Fruit fly (Drosophila melanogaster): ENCODE data around the gene Acn.

Acn gene

dm6 chr2L:19011895-19012645 lies 33.1 kb upstream of the Acn start (continued):
- TF ChIP-seq CG9139 (GFP tag; optimal IDR thresholded peaks at IDR 0.05) (peak; percentile 30), CG3032 (tag; optimal IDR thresholded peaks at IDR 0.05) (peak; percentile 76), Hr38 (GFP tag; optimal IDR thresholded peaks at IDR 0.05) (no peak), dsx (GFP tag; optimal IDR thresholded peaks at IDR 0.05; ENCODE audit: poor library complexity, severe bottlenecking) (peak; percentile 70), CG10631 (GFP tag; optimal IDR thresholded peaks at IDR 0.05) (peak; percentile 73), Lpt (GFP tag; optimal IDR thresholded peaks at IDR 0.05) (peak; percentile 8), eg (GFP tag; IDR thresholded peaks at IDR 0.05) (peak; percentile 78), topi (GFP tag; optimal IDR thresholded peaks at IDR 0.05) (peak; percentile 69), CG6792 (GFP tag; optimal IDR thresholded peaks at IDR 0.05) (peak; percentile 75)

dm6 chr2L:19012776-19013328 lies 32.3 kb upstream of the Acn start:
- no peak for TF ChIP-seq CG11762 (GFP tag; optimal IDR thresholded peaks at IDR 0.05; ENCODE audit: insufficient read depth)
- TF ChIP-seq achi (GFP tag; optimal IDR thresholded peaks at IDR 0.05) = no peak
- peak; percentile 9 for TF ChIP-seq svp (GFP tag)

- TF ChIP-seq OdsH (GFP tag; optimal IDR thresholded peaks at IDR 0.05) (peak; percentile 52), CG6276 (GFP tag; optimal IDR thresholded peaks at IDR 0.05) (peak; percentile 39), fkh (GFP tag; optimal IDR thresholded peaks at IDR 0.05) (peak; percentile 23), vri (GFP tag; optimal IDR thresholded peaks at IDR 0.05) (no peak), CG32006 (GFP tag; optimal IDR thresholded peaks at IDR 0.05) (peak; percentile 58), CG34406 (GFP tag; optimal IDR thresholded peaks at IDR 0.05) (peak; percentile 19), Hr39 (GFP tag; optimal IDR thresholded peaks at IDR 0.05) (no peak), CG11902 (GFP tag; optimal IDR thresholded peaks at IDR 0.05) (no peak), svp (GFP tag) (peak; percentile 73), dac (GFP tag; optimal IDR thresholded peaks at IDR 0.05) (no peak), CG3032 (tag; optimal IDR thresholded peaks at IDR 0.05) (peak; percentile 66), Eip93F (GFP tag; optimal IDR thresholded peaks at IDR 0.05) (no peak), Hr38 (GFP tag; optimal IDR thresholded peaks at IDR 0.05) (no peak), CG16779 (tag; optimal IDR thresholded peaks at IDR 0.05) (peak; percentile 10), Met (GFP tag; optimal IDR thresholded peaks at IDR 0.05) (peak; percentile 11), cyc (GFP tag; optimal IDR thresholded peaks at IDR 0.05) (peak; percentile 11), Smox (GFP tag; optimal IDR thresholded peaks at IDR 0.05) (peak; percentile 28), CG11762 (GFP tag; optimal IDR thresholded peaks at IDR 0.05; ENCODE audit: insufficient read depth) (peak; percentile 28), achi (GFP tag; optimal IDR thresholded peaks at IDR 0.05) (peak; percentile 38), CG6808 (GFP tag; optimal IDR thresholded peaks at IDR 0.05) (peak; percentile 70), Eip75B (GFP tag; optimal IDR thresholded peaks at IDR 0.05) (peak; percentile 14), CG11294 (GFP tag; IDR thresholded peaks at IDR 0.05) (no peak), CG31627 (GFP tag; optimal IDR thresholded peaks at IDR 0.05) (no peak), fd59A (GFP tag; optimal IDR thresholded peaks at IDR 0.05) (peak; percentile 23), spab (GFP tag; optimal IDR thresholded peaks at IDR 0.05) (peak; percentile 48), CG6792 (GFP tag; optimal IDR thresholded peaks at IDR 0.05) (peak; percentile 29), CG6854 (GFP tag; optimal IDR thresholded peaks at IDR 0.05) (no peak), CG8632 (GFP tag; optimal IDR thresholded peaks at IDR 0.05) (peak; percentile 44), Sox15 (GFP tag; optimal IDR thresholded peaks at IDR 0.05) (no peak), CG6163 (GFP tag; IDR thresholded peaks at IDR 0.05) (no peak), Sox102F (GFP tag; optimal IDR thresholded peaks at IDR 0.05) (peak; percentile 27), acj6 (GFP tag; optimal IDR thresholded peaks at IDR 0.05) (peak; percentile 49), salr (GFP tag; optimal IDR thresholded peaks at IDR 0.05) (peak in 1 of 2 experiments; percentile 35), net (GFP tag; optimal IDR thresholded peaks at IDR 0.05) (no peak), topi (GFP tag; optimal IDR thresholded peaks at IDR 0.05) (peak; percentile 34), CG4318 (GFP tag; optimal IDR thresholded peaks at IDR 0.05) (peak; percentile 15), lz (GFP tag; optimal IDR thresholded peaks at IDR 0.05) (peak; percentile 22), Lpt (GFP tag; optimal IDR thresholded peaks at IDR 0.05) (no peak), CG10669 (GFP tag; optimal IDR thresholded peaks at IDR 0.05) (peak; percentile 59)
These were observed 30.9 kb upstream of the Acn start for dm6 chr2L:19014032-19014880.
